Fruit fly (Drosophila melanogaster): ENCODE results near the gene Jon99Fi.

Gene Jon99Fi

dm6 chr3R:30461608-30462243, 27.0 kb upstream of the Jon99Fi start (continued):
- no peak for TF ChIP-seq knrl (GFP tag; IDR thresholded peaks at IDR 0.05; ENCODE audit: partially characterized antibody)
- TF ChIP-seq nom (GFP tag; optimal IDR thresholded peaks at IDR 0.05): peak; percentile 21
- no peak for TF ChIP-seq pan (optimal IDR thresholded peaks at IDR 0.05)
- TF ChIP-seq pan (GFP tag; optimal IDR thresholded peaks at IDR 0.05 in 1 of 2, IDR thresholded peaks at IDR 0.05 in 1 of 2): no peak
- no peak for TF ChIP-seq dati (GFP tag; IDR thresholded peaks at IDR 0.05)
- peak; percentile 44 for TF ChIP-seq phol (tag; optimal IDR thresholded peaks at IDR 0.05)
- no peak for TF ChIP-seq exex (tag; optimal IDR thresholded peaks at IDR 0.05)
- no peak for TF ChIP-seq Antp (GFP tag; optimal IDR thresholded peaks at IDR 0.05)
- TF ChIP-seq chinmo (GFP tag; IDR thresholded peaks at IDR 0.05; ENCODE audit: partially characterized antibody): 0 out of 4 replicates have a peak, but pooled peaks have one; percentile 12
- no peak for TF ChIP-seq bab2 (GFP tag; optimal IDR thresholded peaks at IDR 0.05)
- TF ChIP-seq sqz (GFP tag; optimal IDR thresholded peaks at IDR 0.05): no peak
- peak; percentile 35 for TF ChIP-seq Sox100B (GFP tag; optimal IDR thresholded peaks at IDR 0.05)
- peak; percentile 57; the same call in 1 of the 3 replicates for TF ChIP-seq dysf (GFP tag; IDR thresholded peaks at IDR 0.05)
- no peak for TF ChIP-seq Abd-B (GFP tag; optimal IDR thresholded peaks at IDR 0.05)
- TF ChIP-seq fru (optimal IDR thresholded peaks at IDR 0.05): no peak
- no peak for TF ChIP-seq CG8281 (tag; optimal IDR thresholded peaks at IDR 0.05)
- TF ChIP-seq lola (GFP tag; optimal IDR thresholded peaks at IDR 0.05): peak in 1 of 3 experiments; percentile 31
- no peak for TF ChIP-seq CG7271 (tag; optimal IDR thresholded peaks at IDR 0.05)
- no peak for TF ChIP-seq NfI (GFP tag; optimal IDR thresholded peaks at IDR 0.05)
- TF ChIP-seq tll (GFP tag; optimal IDR thresholded peaks at IDR 0.05): no peak
- no peak for TF ChIP-seq MTF-1 (GFP tag; optimal IDR thresholded peaks at IDR 0.05; ENCODE audit: borderline replicate concordance)
- TF ChIP-seq wdn (GFP tag; IDR thresholded peaks at IDR 0.05): no peak
- TF ChIP-seq trem (tag; optimal IDR thresholded peaks at IDR 0.05): no peak
- TF ChIP-seq prd (optimal IDR thresholded peaks at IDR 0.05): no peak
- TF ChIP-seq prd (GFP tag; IDR thresholded peaks at IDR 0.05): peak; percentile 60
- TF ChIP-seq CG4360 (GFP tag; IDR thresholded peaks at IDR 0.05): no peak
- no peak for TF ChIP-seq Aef1 (GFP tag; IDR thresholded peaks at IDR 0.05)
- TF ChIP-seq row (GFP tag; IDR thresholded peaks at IDR 0.05): peak; percentile 58
- no peak for TF ChIP-seq org-1 (GFP tag; optimal IDR thresholded peaks at IDR 0.05)
- TF ChIP-seq ftz-f1 (GFP tag; optimal IDR thresholded peaks at IDR 0.05): no peak
- no peak for TF ChIP-seq CG4404 (GFP tag; IDR thresholded peaks at IDR 0.05)
- no peak for TF ChIP-seq Hsf (GFP tag; optimal IDR thresholded peaks at IDR 0.05)
- TF ChIP-seq slp2 (GFP tag; optimal IDR thresholded peaks at IDR 0.05): no peak
- no peak for TF ChIP-seq klu (GFP tag; IDR thresholded peaks at IDR 0.05)
- TF ChIP-seq CG16815 (GFP tag; optimal IDR thresholded peaks at IDR 0.05): no peak
- no peak for TF ChIP-seq E2f2 (GFP tag; IDR thresholded peaks at IDR 0.05)
- no peak for TF ChIP-seq CG11398 (GFP tag; optimal IDR thresholded peaks at IDR 0.05)
- TF ChIP-seq kni (GFP tag; optimal IDR thresholded peaks at IDR 0.05): no peak
- no peak for TF ChIP-seq lmd (GFP tag; IDR thresholded peaks at IDR 0.05)
- no peak for TF ChIP-seq CG17612 (GFP tag; IDR thresholded peaks at IDR 0.05)
- no peak for TF ChIP-seq CG11456 (GFP tag; IDR thresholded peaks at IDR 0.05)
- TF ChIP-seq Hr78 (GFP tag; optimal IDR thresholded peaks at IDR 0.05): no peak
- no peak for TF ChIP-seq CG12299 (tag; optimal IDR thresholded peaks at IDR 0.05)
- TF ChIP-seq Ptx1 (GFP tag; IDR thresholded peaks at IDR 0.05): peak; percentile 42; the same call in 1 of the 2 replicates
- no peak for TF ChIP-seq Jarid2 (GFP tag; optimal IDR thresholded peaks at IDR 0.05)
- TF ChIP-seq wek (GFP tag; optimal IDR thresholded peaks at IDR 0.05): no peak
- no peak for TF ChIP-seq Hmx (GFP tag; optimal IDR thresholded peaks at IDR 0.05)
- no peak for TF ChIP-seq Dp (GFP tag; optimal IDR thresholded peaks at IDR 0.05)
- peak; percentile 26 for TF ChIP-seq bcd (GFP tag; optimal IDR thresholded peaks at IDR 0.05)
- no peak for TF ChIP-seq CG8089 (GFP tag; optimal IDR thresholded peaks at IDR 0.05)
- TF ChIP-seq Tbp (GFP tag; optimal IDR thresholded peaks at IDR 0.05): no peak
